Worm (Caenorhabditis elegans) whole organism, L4 larva: ENCODE results near the gene R10E11.5.
A peak's percentile ranks its signal among the peaks of the same experiment; 100 is the strongest.

Source experiments
- D1046.2 ChIP-seq: fragments of 200-800 bp; sonication (Bioruptor generic); IDR thresholded peaks from 2 replicates; pipeline ENCODE4 v1.3.6; 2022; ENCODE audit warnings: missing genetic modification characterization, missing compliant biosample characterization
- F26F4.8 ChIP-seq: fragments of 200-800 bp; sonication (Bioruptor generic); conservative IDR thresholded peaks from 2 replicates; pipeline ENCODE4 v1.3.6; 2022; ENCODE audit warnings: missing genetic modification characterization, missing compliant biosample characterization
- F37D6.2 ChIP-seq: sonication (generic microtip); optimal IDR thresholded peaks from 2 replicates; lab custom pipeline; 2016; ENCODE audit warnings: mild to moderate bottlenecking, missing genetic modification characterization, missing compliant biosample characterization
- F44E2.7 ChIP-seq: fragments of 200-800 bp; sonication (Bioruptor generic); IDR thresholded peaks from 2 replicates; pipeline ENCODE4 v2.1.2; 2022; ENCODE audit warnings: missing genetic modification characterization, missing compliant biosample characterization
- F49E8.2 ChIP-seq: sonication (generic microtip); optimal IDR thresholded peaks from 2 replicates; lab custom pipeline; 2016; ENCODE audit warnings: missing compliant biosample characterization, mild to moderate bottlenecking, missing genetic modification characterization, borderline replicate concordance
- T20F7.1 ChIP-seq: fragments of 200-800 bp; sonication (Bioruptor generic); optimal IDR thresholded peaks from 2 replicates; lab custom pipeline; 2018; ENCODE audit warnings: mild to moderate bottlenecking, missing genetic modification characterization, missing compliant biosample characterization
- T26A8.4 ChIP-seq: fragments of 200-800 bp; sonication (Bioruptor generic); IDR thresholded peaks from 2 replicates; pipeline ENCODE4 v1.3.6; 2022; ENCODE audit warnings: missing genetic modification characterization, missing compliant biosample characterization
- Y48G9A.11 ChIP-seq: fragments of 200-800 bp; sonication (Bioruptor generic); IDR thresholded peaks from 2 replicates; pipeline ENCODE4 v1.3.6; 2022; ENCODE audit warnings: missing genetic modification reagents, missing genetic modification characterization, missing compliant biosample characterization
- Y5F2A.4 ChIP-seq: fragments of 200-800 bp; sonication (Bioruptor generic); optimal IDR thresholded peaks from 2 replicates; lab custom pipeline; 2018; ENCODE audit warnings: mild to moderate bottlenecking, missing genetic modification characterization, missing compliant biosample characterization
- ZK337.2 ChIP-seq: fragments of 200-800 bp; sonication (Bioruptor generic); IDR thresholded peaks from 2 replicates; pipeline ENCODE4 v1.3.6; 2022; ENCODE audit warnings: missing genetic modification reagents, missing genetic modification characterization, missing compliant biosample characterization
- aha-1 ChIP-seq: fragments of 150-350 bp; peaks from one replicate; lab custom pipeline; 2014; ENCODE audit warnings: missing biosample characterization, missing genetic modification characterization
- aly-2 ChIP-seq: sonication (generic microtip); optimal IDR thresholded peaks from 2 replicates; lab custom pipeline; 2018; ENCODE audit warnings: missing biosample characterization, missing genetic modification characterization
- ama-1 ChIP-seq: fragments of 150-350 bp; optimal IDR thresholded peaks from 2 replicates; lab custom pipeline; 2014; ENCODE audit warnings: inconsistent platforms, mixed read lengths
- ceh-44 ChIP-seq: fragments of 200-800 bp; sonication (Bioruptor generic); IDR thresholded peaks from 2 replicates; pipeline ENCODE4 v1.3.6; 2022; ENCODE audit warnings: missing genetic modification reagents, missing genetic modification characterization, missing compliant biosample characterization
- ceh-82 ChIP-seq: sonication (generic microtip); optimal IDR thresholded peaks from 2 replicates; lab custom pipeline; 2017; ENCODE audit warnings: missing biosample characterization, missing genetic modification characterization
- ces-1 ChIP-seq: fragments of 150-350 bp; sonication (generic microtip); optimal IDR thresholded peaks from 4 replicates; lab custom pipeline; 2014; ENCODE audit warnings: missing biosample characterization, missing genetic modification reagents, missing genetic modification characterization
- ctbp-1 ChIP-seq: fragments of 200-800 bp; sonication (Bioruptor generic); IDR thresholded peaks from 2 replicates; pipeline ENCODE4 v1.3.6; 2022; ENCODE audit warnings: missing genetic modification reagents, missing genetic modification characterization, missing compliant biosample characterization
- daf-16 ChIP-seq, 3 experiments: sonication (generic microtip); optimal IDR thresholded peaks; 2 replicates each; lab custom pipeline; 2016 to 2017; ENCODE audit warnings: missing genetic modification characterization in 3 of 3, missing genetic modification reagents in 3 of 3, mild to moderate bottlenecking in 2 of 3, missing compliant biosample characterization in 2 of 3, missing biosample characterization in 1 of 3, moderate library complexity in 1 of 3
- daf-19 ChIP-seq: fragments of 200-800 bp; sonication (Bioruptor generic); conservative IDR thresholded peaks from 2 replicates; pipeline ENCODE4 v1.3.6; 2022; ENCODE audit warnings: missing genetic modification characterization, missing compliant biosample characterization
- dmd-8 ChIP-seq: fragments of 200-800 bp; sonication (Bioruptor generic); IDR thresholded peaks from 2 replicates; pipeline ENCODE4 v1.3.6; 2022; ENCODE audit warnings: missing genetic modification characterization, missing compliant biosample characterization
- duxl-1 ChIP-seq: sonication (generic microtip); optimal IDR thresholded peaks from 2 replicates; lab custom pipeline; 2016; ENCODE audit warnings: mild to moderate bottlenecking, missing genetic modification characterization, moderate library complexity, missing compliant biosample characterization; ENCODE audit not compliant: poor library complexity
- dve-1 ChIP-seq: sonication (generic microtip); optimal IDR thresholded peaks from 2 replicates; lab custom pipeline; 2017; ENCODE audit warnings: antibody characterized with exemption, mild to moderate bottlenecking, missing genetic modification characterization, missing compliant biosample characterization; ENCODE audit not compliant: insufficient read depth
- egl-43 ChIP-seq: fragments of 200-800 bp; sonication (Bioruptor generic); IDR thresholded peaks from 2 replicates; pipeline ENCODE4 v1.3.6; 2022; ENCODE audit warnings: missing genetic modification reagents, missing genetic modification characterization, missing compliant biosample characterization
- hif-1 ChIP-seq, 2 experiments: sonication (generic microtip); optimal IDR thresholded peaks; 2 replicates each; lab custom pipeline; 2016 to 2017; ENCODE audit warnings: missing compliant biosample characterization in 2 of 2, missing genetic modification characterization in 2 of 2, missing genetic modification reagents in 2 of 2, missing genotype in 2 of 2, mild to moderate bottlenecking in 1 of 2
- hlh-30 ChIP-seq: sonication (generic microtip); optimal IDR thresholded peaks from 2 replicates; lab custom pipeline; 2017; ENCODE audit warnings: antibody characterized with exemption, mild to moderate bottlenecking, missing genetic modification characterization, missing compliant biosample characterization; ENCODE audit not compliant: insufficient read depth
- lim-7 ChIP-seq: fragments of 200-800 bp; sonication (Bioruptor generic); IDR thresholded peaks from 2 replicates; pipeline ENCODE4 v1.3.6; 2022; ENCODE audit warnings: missing genetic modification characterization, missing compliant biosample characterization
- lin-15B ChIP-seq: fragments of 150-350 bp; sonication (generic microtip); optimal IDR thresholded peaks from 3 replicates; lab custom pipeline; 2014; ENCODE audit warnings: missing biosample characterization, missing genetic modification characterization
- lin-38 ChIP-seq: fragments of 200-800 bp; sonication (Bioruptor generic); IDR thresholded peaks from 2 replicates; pipeline ENCODE4 v1.3.6; 2022; ENCODE audit warnings: missing genetic modification reagents, missing genetic modification characterization, missing compliant biosample characterization
- lin-39 ChIP-seq: fragments of 150-350 bp; optimal IDR thresholded peaks from 2 replicates; lab custom pipeline; 2014; ENCODE audit warnings: missing biosample characterization, missing genetic modification reagents, missing genetic modification characterization
- madf-5 ChIP-seq, 2 experiments: fragments of 200-800 bp; sonication (Bioruptor generic); IDR thresholded peaks; 2 replicates each; pipeline ENCODE4 v1.3.6; 2022; ENCODE audit warnings: missing compliant biosample characterization in 2 of 2, missing genetic modification characterization in 2 of 2
- madf-9 ChIP-seq: fragments of 200-800 bp; sonication (Bioruptor generic); conservative IDR thresholded peaks from 2 replicates; pipeline ENCODE4 v1.3.6; 2022; ENCODE audit warnings: missing genetic modification reagents, missing genetic modification characterization, missing compliant biosample characterization
- mep-1 ChIP-seq: fragments of 150-350 bp; sonication (generic microtip); optimal IDR thresholded peaks from 3 replicates; lab custom pipeline; 2014; ENCODE audit warnings: missing biosample characterization, missing genetic modification characterization
- mxl-2 ChIP-seq: fragments of 200-800 bp; sonication (Bioruptor generic); conservative IDR thresholded peaks from 2 replicates; pipeline ENCODE4 v1.3.6; 2022; ENCODE audit warnings: missing genetic modification reagents, missing genetic modification characterization, missing compliant biosample characterization
- mxl-3 ChIP-seq: fragments of 200-800 bp; sonication (Bioruptor generic); optimal IDR thresholded peaks from 2 replicates; lab custom pipeline; 2018; ENCODE audit warnings: mild to moderate bottlenecking, missing genetic modification characterization, missing compliant biosample characterization
- nhr-10 ChIP-seq: fragments of 150-350 bp; optimal IDR thresholded peaks from 2 replicates; lab custom pipeline; 2014; ENCODE audit warnings: missing biosample characterization, missing genetic modification characterization
- nhr-102 ChIP-seq: sonication (generic microtip); optimal IDR thresholded peaks from 2 replicates; lab custom pipeline; 2016; ENCODE audit warnings: mild to moderate bottlenecking, missing genetic modification characterization, moderate library complexity, missing compliant biosample characterization
- nhr-111 ChIP-seq: fragments of 200-800 bp; sonication (Bioruptor generic); optimal IDR thresholded peaks from 2 replicates; lab custom pipeline; 2018; ENCODE audit warnings: mild to moderate bottlenecking, missing genetic modification characterization, missing compliant biosample characterization
- nhr-237 ChIP-seq: sonication (generic microtip); optimal IDR thresholded peaks from 2 replicates; lab custom pipeline; 2017; ENCODE audit warnings: missing biosample characterization, missing genetic modification characterization
- nhr-25 ChIP-seq: sonication (generic microtip); optimal IDR thresholded peaks from 2 replicates; lab custom pipeline; 2017; ENCODE audit warnings: missing genetic modification characterization, mild to moderate bottlenecking, missing compliant biosample characterization, antibody characterized with exemption, moderate library complexity, borderline replicate concordance; ENCODE audit not compliant: insufficient read depth
- nhr-48 ChIP-seq: sonication (generic microtip); optimal IDR thresholded peaks from 2 replicates; lab custom pipeline; 2016; ENCODE audit warnings: mild to moderate bottlenecking, missing genetic modification characterization, missing compliant biosample characterization
- php-3 ChIP-seq: fragments of 200-800 bp; sonication (Bioruptor generic); IDR thresholded peaks from 2 replicates; pipeline ENCODE4 v1.3.6; 2022; ENCODE audit warnings: missing genetic modification reagents, missing genetic modification characterization, missing compliant biosample characterization
- rbr-2 ChIP-seq: sonication (generic microtip); optimal IDR thresholded peaks from 2 replicates; lab custom pipeline; 2016; ENCODE audit warnings: missing genotype, missing genetic modification characterization, missing compliant biosample characterization
- saeg-2 ChIP-seq: fragments of 200-800 bp; sonication (Bioruptor generic); IDR thresholded peaks from 2 replicates; pipeline ENCODE4 v1.3.6; 2022; ENCODE audit warnings: missing genetic modification reagents, missing genetic modification characterization, missing compliant biosample characterization
- set-16 ChIP-seq: fragments of 200-800 bp; sonication (Bioruptor generic); IDR thresholded peaks from 2 replicates; pipeline ENCODE4 v1.3.6; 2022; ENCODE audit warnings: missing genetic modification reagents, missing genetic modification characterization, missing compliant biosample characterization
- skn-1 ChIP-seq: fragments of 150-350 bp; optimal IDR thresholded peaks from 2 replicates; lab custom pipeline; 2014; ENCODE audit warnings: missing biosample characterization, missing genetic modification characterization
- tag-97 ChIP-seq: fragments of 200-800 bp; sonication (Bioruptor generic); IDR thresholded peaks from 2 replicates; pipeline ENCODE4 v1.3.6; 2022; ENCODE audit warnings: missing genetic modification characterization, missing compliant biosample characterization
- zfp-2 ChIP-seq: sonication (generic microtip); optimal IDR thresholded peaks from 2 replicates; lab custom pipeline; 2016; ENCODE audit warnings: mild to moderate bottlenecking, missing genetic modification characterization, missing compliant biosample characterization
- zfp-3 ChIP-seq: fragments of 200-800 bp; sonication (Bioruptor generic); conservative IDR thresholded peaks from 2 replicates; pipeline ENCODE4 v1.3.6; 2022; ENCODE audit warnings: missing genetic modification reagents, missing genetic modification characterization, missing compliant biosample characterization
- zip-2 ChIP-seq: fragments of 150-350 bp; optimal IDR thresholded peaks from 2 replicates; lab custom pipeline; 2014; ENCODE audit warnings: missing biosample characterization, missing genetic modification characterization
- ztf-11 ChIP-seq: fragments of 150-350 bp; optimal IDR thresholded peaks from 2 replicates; lab custom pipeline; 2014; ENCODE audit warnings: missing biosample characterization, missing genetic modification characterization
- ztf-7 ChIP-seq: fragments of 150-350 bp; optimal IDR thresholded peaks from 2 replicates; lab custom pipeline; 2014; ENCODE audit warnings: missing biosample characterization, missing genetic modification characterization

R10E11.5 gene

ce11 chrIII:9826005-9826404, 36.5 kb upstream of the R10E11.5 start (continued):
- TF ChIP-seq Y5F2A.4 (GFP tag; lab: Kevin White, UChicago) (no peak), ztf-11 (tag; lab: Kevin White, UChicago) (no peak), lim-7 (no peak), set-16 (GFP tag; lab: Robert Waterston, UW) (no peak), madf-9 (no peak), tag-97 (GFP tag; lab: Robert Waterston, UW) (no peak), php-3 (GFP tag; lab: Robert Waterston, UW) (no peak), mxl-2 (GFP tag; lab: Robert Waterston, UW) (no peak), ZK337.2 (no peak), lin-15B (tag; lab: Kevin White, UChicago) (no peak), mxl-3 (peak; percentile 21), F44E2.7 (GFP tag; lab: Robert Waterston, UW) (no peak), nhr-10 (tag; lab: Kevin White, UChicago) (no peak), ceh-82 (tag; lab: Kevin White, UChicago) (no peak), ztf-7 (tag; lab: Kevin White, UChicago) (no peak), nhr-25 (no peak), aha-1 (peak; percentile 87), dmd-8 (GFP tag; lab: Robert Waterston, UW) (no peak), mep-1 (tag; lab: Kevin White, UChicago) (peak; percentile 70), T26A8.4 (GFP tag; lab: Robert Waterston, UW) (peak; percentile 7; the same call in 1 of the 2 replicates), daf-19 (GFP tag; lab: Robert Waterston, UW) (no peak), skn-1 (tag; lab: Kevin White, UChicago) (no peak), F37D6.2 (tag; lab: Kevin White, UChicago) (no peak), ces-1 (GFP tag; lab: Kevin White, UChicago) (no peak), zfp-2 (no peak), duxl-1 (peak; percentile 38), zfp-3 (GFP tag; lab: Robert Waterston, UW) (0 out of 2 replicates have a peak, but pooled peaks have one; percentile 63), lin-39 (tag; lab: Kevin White, UChicago) (no peak), ctbp-1 (GFP tag; lab: Robert Waterston, UW) (no peak), ceh-44 (no peak), saeg-2 (no peak), lin-38 (GFP tag; lab: Robert Waterston, UW) (peak; percentile 62), daf-16 (GFP tag; optimal IDR thresholded peaks at IDR 0.05; lab: Kevin White, UChicago) (no peak), daf-16 (tag; optimal IDR thresholded peaks at IDR 0.05; lab: Kevin White, UChicago) (peak; percentile 49), D1046.2 (no peak), Y48G9A.11 (GFP tag; lab: Robert Waterston, UW) (no peak), madf-5 (GFP tag; IDR thresholded peaks at IDR 0.05; lab: Robert Waterston, UW) (no peak), nhr-102 (tag; lab: Kevin White, UChicago) (peak; percentile 2), F26F4.8 (GFP tag; lab: Robert Waterston, UW) (no peak), aly-2 (no peak), T20F7.1 (GFP tag; lab: Kevin White, UChicago) (peak; percentile 24), ama-1 (lab: Kevin White, UChicago) (peak; percentile 66), dve-1 (peak; percentile 67), rbr-2 (tag; lab: Kevin White, UChicago) (peak; percentile 29), zip-2 (tag; lab: Kevin White, UChicago) (no peak), nhr-48 (no peak), hif-1 (tag; optimal IDR thresholded peaks at IDR 0.05; lab: Kevin White, UChicago) (peak in 1 of 2 experiments; percentile 9), F49E8.2 (tag; lab: Kevin White, UChicago) (no peak), hlh-30 (tag; lab: Kevin White, UChicago) (peak; percentile 92), nhr-111 (GFP tag; lab: Kevin White, UChicago) (no peak), nhr-237 (tag; lab: Kevin White, UChicago) (no peak), egl-43 (GFP tag; lab: Robert Waterston, UW) (no peak)
